Worm (Caenorhabditis elegans) whole organism, early embryonic: ENCODE data around the gene W04E12.2.

ENCODE experiments used
- B0310.2 ChIP-seq: sonication (generic microtip); optimal IDR thresholded peaks from 2 replicates; lab custom pipeline; 2016; ENCODE audit warnings: mild to moderate bottlenecking, missing genetic modification characterization, missing compliant biosample characterization
- F13C5.2 ChIP-seq: sonication (generic microtip); optimal IDR thresholded peaks from 2 replicates; lab custom pipeline; 2017; ENCODE audit warnings: mild to moderate bottlenecking, missing genetic modification characterization, inconsistent platforms, missing compliant biosample characterization
- aly-1 ChIP-seq: sonication (generic microtip); optimal IDR thresholded peaks from 2 replicates; lab custom pipeline; 2016; ENCODE audit warnings: missing genetic modification characterization, missing compliant biosample characterization
- ama-1 ChIP-seq: fragments of 150-350 bp; optimal IDR thresholded peaks from 2 replicates; lab custom pipeline; 2014
- ceh-13 ChIP-seq: fragments of 200-800 bp; sonication (Bioruptor generic); optimal IDR thresholded peaks from 2 replicates; lab custom pipeline; 2018; ENCODE audit warnings: mild to moderate bottlenecking, missing genetic modification characterization, missing compliant biosample characterization
- ceh-36 ChIP-seq: sonication (generic microtip); optimal IDR thresholded peaks from 2 replicates; lab custom pipeline; 2016; ENCODE audit warnings: missing genetic modification characterization, inconsistent platforms, missing compliant biosample characterization
- ets-7 ChIP-seq: sonication (generic microtip); optimal IDR thresholded peaks from 2 replicates; lab custom pipeline; 2016; ENCODE audit warnings: missing genotype, missing genetic modification characterization, missing compliant biosample characterization
- flt-1 ChIP-seq: fragments of 200-800 bp; sonication (Bioruptor generic); IDR thresholded peaks from 2 replicates; pipeline ENCODE4 v1.3.6; 2022; ENCODE audit warnings: missing genetic modification characterization, missing compliant biosample characterization
- hmbx-1 ChIP-seq: sonication (generic microtip); optimal IDR thresholded peaks from 2 replicates; lab custom pipeline; 2016; ENCODE audit warnings: mild to moderate bottlenecking, missing genetic modification characterization, missing compliant biosample characterization
- hmg-4 ChIP-seq: fragments of 200-800 bp; sonication (Bioruptor generic); optimal IDR thresholded peaks from 2 replicates; lab custom pipeline; 2018; ENCODE audit warnings: mild to moderate bottlenecking, missing genetic modification characterization, missing compliant biosample characterization
- hnd-1 ChIP-seq: sonication (generic microtip); optimal IDR thresholded peaks from 2 replicates; lab custom pipeline; 2016; ENCODE audit warnings: missing genetic modification characterization, missing compliant biosample characterization
- pes-1 ChIP-seq: fragments of 200-800 bp; sonication (Bioruptor generic); IDR thresholded peaks from 2 replicates; pipeline ENCODE4 v1.3.6; 2022; ENCODE audit warnings: missing genetic modification reagents, missing genetic modification characterization, missing compliant biosample characterization
- scrt-1 ChIP-seq: fragments of 200-800 bp; sonication (Bioruptor generic); IDR thresholded peaks from 2 replicates; pipeline ENCODE4 v1.3.6; 2022; ENCODE audit warnings: missing genetic modification characterization, missing compliant biosample characterization
- sea-1 ChIP-seq: fragments of 200-800 bp; sonication (Bioruptor generic); conservative IDR thresholded peaks from 2 replicates; pipeline ENCODE4 v1.3.6; 2022; ENCODE audit warnings: missing genetic modification characterization, missing compliant biosample characterization
- tbx-11 ChIP-seq: fragments of 200-800 bp; sonication (Bioruptor generic); IDR thresholded peaks from 2 replicates; pipeline ENCODE4 v1.3.6; 2022; ENCODE audit warnings: missing genetic modification characterization, missing compliant biosample characterization
- tbx-37 ChIP-seq: fragments of 200-800 bp; sonication (Bioruptor generic); conservative IDR thresholded peaks from 2 replicates; pipeline ENCODE4 v1.3.6; 2022; ENCODE audit warnings: missing genetic modification reagents, missing genetic modification characterization, missing compliant biosample characterization
- tra-4 ChIP-seq: sonication (generic microtip); optimal IDR thresholded peaks from 2 replicates; lab custom pipeline; 2017; ENCODE audit warnings: missing genetic modification characterization, missing compliant biosample characterization

The W04E12.2 gene

DNA sequence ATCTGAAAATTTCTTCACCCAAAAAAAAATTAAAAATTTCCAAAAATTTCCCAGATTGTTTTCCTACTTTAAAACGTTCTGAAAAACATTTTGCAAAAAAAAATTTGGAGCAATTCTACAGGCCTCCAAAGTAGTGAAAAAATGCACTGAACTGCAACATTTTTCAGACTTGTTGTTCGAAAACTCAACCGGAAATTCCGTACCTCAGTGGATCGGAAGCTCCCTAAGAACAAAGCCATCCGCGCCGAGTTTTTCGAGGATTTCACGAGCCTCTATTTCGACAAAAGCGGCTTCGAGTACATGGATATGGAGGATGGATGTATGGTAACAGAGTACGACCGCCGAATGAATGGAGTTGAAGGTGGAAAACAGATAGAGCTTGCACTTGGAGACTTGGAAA, 2.8 kb downstream of the W04E12.2 start, which contains the start of gene fbxa-131:
Gene fbxa-131 (plus strand): TSS at position 301 of the 400 bp plus-strand sequence.
- TF ChIP-seq flt-1 (GFP tag; lab: Robert Waterston, UW) (no peak), F13C5.2 (tag; lab: Kevin White, UChicago) (no peak), tbx-11 (no peak), tra-4 (tag; lab: Kevin White, UChicago) (no peak), sea-1 (GFP tag; lab: Robert Waterston, UW) (no peak), hmg-4 (no peak), scrt-1 (no peak), hnd-1 (tag; lab: Kevin White, UChicago) (no peak), hmbx-1 (tag; lab: Kevin White, UChicago) (no peak), ceh-13 (GFP tag; lab: Kevin White, UChicago) (no peak), ets-7 (tag; lab: Kevin White, UChicago) (no peak), ceh-36 (tag; lab: Kevin White, UChicago) (no peak), B0310.2 (tag; lab: Kevin White, UChicago) (no peak), pes-1 (GFP tag; lab: Robert Waterston, UW) (no peak), aly-1 (tag; lab: Kevin White, UChicago) (no peak), ama-1 (lab: Kevin White, UChicago) (no peak), tbx-37 (GFP tag; lab: Robert Waterston, UW) (no peak)

- TF ChIP-seq sea-1 (GFP tag; lab: Robert Waterston, UW) (no peak), tra-4 (tag; lab: Kevin White, UChicago) (no peak), pes-1 (GFP tag; lab: Robert Waterston, UW) (no peak), hmbx-1 (tag; lab: Kevin White, UChicago) (no peak), flt-1 (GFP tag; lab: Robert Waterston, UW) (no peak), aly-1 (tag; lab: Kevin White, UChicago) (no peak), ama-1 (lab: Kevin White, UChicago) (no peak)
These were observed 3.5 kb downstream of the W04E12.2 start, which contains the start of gene W04E12.7 for ce11 chrV:19737458-19737857. W04E12.7 (minus strand) TSS chrV:19737558.

DNA sequence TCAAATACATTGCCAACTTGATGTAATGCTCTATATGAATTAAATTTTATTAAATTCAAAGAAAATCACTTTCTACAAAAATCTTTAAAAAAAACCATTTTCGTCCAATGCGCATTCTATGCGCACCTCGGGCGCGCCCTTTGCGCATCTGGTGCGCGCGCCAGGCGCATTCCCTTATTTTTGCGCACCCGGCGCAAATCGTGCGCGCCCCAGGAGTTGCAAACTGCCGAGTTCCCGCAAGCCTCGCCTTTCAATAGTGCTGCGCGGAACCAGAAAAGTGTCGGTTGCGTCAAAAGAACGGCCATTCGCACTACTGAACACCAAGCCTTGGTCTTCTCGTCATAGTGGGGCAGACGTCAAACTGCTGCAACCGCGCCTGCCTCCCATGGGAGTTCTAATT, 7.2 kb downstream of the W04E12.2 start:
- TF ChIP-seq pes-1 (GFP tag; lab: Robert Waterston, UW) (peak; percentile 54; the same call in 1 of the 2 replicates), hmg-4 (no peak)

DNA sequence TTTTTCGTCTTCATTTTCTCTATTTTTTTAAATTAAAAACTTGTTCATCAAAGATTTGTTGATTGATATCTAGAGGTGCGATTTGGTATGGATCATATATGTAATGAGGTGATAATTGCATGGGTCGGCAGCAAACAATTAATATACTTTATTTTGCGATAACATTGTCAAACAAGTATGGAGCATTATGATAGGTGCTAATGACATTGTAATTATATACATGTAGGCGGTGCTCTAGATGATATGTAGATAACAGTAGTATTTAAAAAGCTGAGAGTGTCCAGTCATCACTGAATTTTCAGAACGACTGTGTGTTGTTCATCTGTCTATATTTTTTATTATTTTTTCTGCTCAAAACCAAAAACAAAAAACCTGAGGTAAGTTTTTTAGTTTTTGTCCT, 10.7 kb downstream of the W04E12.2 start, which contains the start of gene Y116F11A.1:
Gene Y116F11A.1 (plus strand): TSS at position 301 of the 400 bp plus-strand sequence.
- TF ChIP-seq tbx-11 (no peak), hmg-4 (no peak), hnd-1 (tag; lab: Kevin White, UChicago) (no peak), ama-1 (lab: Kevin White, UChicago) (no peak), pes-1 (GFP tag; lab: Robert Waterston, UW) (no peak), hmbx-1 (tag; lab: Kevin White, UChicago) (no peak), B0310.2 (tag; lab: Kevin White, UChicago) (no peak), aly-1 (tag; lab: Kevin White, UChicago) (no peak)

- no peak for TF ChIP-seq F13C5.2 (tag; lab: Kevin White, UChicago)
- no peak for TF ChIP-seq ama-1 (lab: Kevin White, UChicago)
- no peak for TF ChIP-seq ceh-36 (tag; lab: Kevin White, UChicago)
- no peak for TF ChIP-seq hnd-1 (tag; lab: Kevin White, UChicago)
- TF ChIP-seq scrt-1: no peak
- TF ChIP-seq tbx-37 (GFP tag; lab: Robert Waterston, UW): no peak
- no peak for TF ChIP-seq ceh-13 (GFP tag; lab: Kevin White, UChicago)
- TF ChIP-seq aly-1 (tag; lab: Kevin White, UChicago): no peak
- no peak for TF ChIP-seq hmg-4
- no peak for TF ChIP-seq sea-1 (GFP tag; lab: Robert Waterston, UW)
- TF ChIP-seq B0310.2 (tag; lab: Kevin White, UChicago): no peak
- no peak for TF ChIP-seq pes-1 (GFP tag; lab: Robert Waterston, UW)
- no peak for TF ChIP-seq hmbx-1 (tag; lab: Kevin White, UChicago)
- no peak for TF ChIP-seq tbx-11
These were observed 12.2 kb downstream of the W04E12.2 start, which contains the start of gene Y116F11A.3 for ce11 chrV:19728731-19729130. Y116F11A.3 (plus strand) TSS chrV:19729031.

DNA sequence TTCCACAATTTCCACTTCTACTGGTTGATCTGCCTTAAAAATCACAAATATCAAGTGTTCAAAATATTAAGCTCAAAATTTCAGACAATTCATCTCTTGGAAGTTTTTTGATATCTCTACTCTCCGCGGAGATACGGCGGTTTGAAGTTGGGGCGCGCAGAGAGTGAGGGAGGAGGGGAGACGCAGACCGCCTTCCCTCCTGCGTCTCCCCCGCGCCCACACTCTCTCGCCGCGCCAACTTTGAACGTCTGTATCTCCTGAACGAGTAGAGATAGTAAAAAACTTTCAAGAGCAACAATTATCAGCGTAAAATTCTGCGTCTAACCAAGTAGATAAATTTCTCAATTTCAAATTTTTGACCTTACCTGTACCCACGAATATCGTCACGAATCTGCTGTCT, 12.9 kb downstream of the W04E12.2 start:
- TF ChIP-seq tra-4 (tag; lab: Kevin White, UChicago) (no peak), F13C5.2 (tag; lab: Kevin White, UChicago) (no peak)

ce11 chrV:19724589-19724988, 16.3 kb downstream of the W04E12.2 start:
- no peak for TF ChIP-seq tra-4 (tag; lab: Kevin White, UChicago)

DNA sequence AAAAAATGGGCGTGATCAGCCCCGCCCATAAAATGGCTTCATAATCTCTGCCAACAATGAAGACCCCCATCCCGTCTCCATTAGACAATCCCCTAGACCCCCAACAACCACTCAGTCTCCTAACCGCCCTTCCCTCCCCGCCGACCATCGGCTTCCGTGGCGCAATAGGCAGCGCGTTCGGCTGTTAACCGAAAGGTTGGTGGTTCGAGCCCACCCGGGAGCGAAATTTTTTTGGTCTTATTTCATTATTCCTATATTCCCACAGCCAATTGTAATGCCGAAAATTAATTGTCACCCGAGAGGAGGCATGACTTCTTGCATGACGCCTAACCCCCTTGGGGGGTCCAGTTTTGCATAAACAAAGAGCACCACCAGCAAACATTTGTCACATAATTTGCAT, 18.1 kb downstream of the W04E12.2 start:
- TF ChIP-seq ets-7 (tag; lab: Kevin White, UChicago) (no peak), pes-1 (GFP tag; lab: Robert Waterston, UW) (peak; percentile 89), hnd-1 (tag; lab: Kevin White, UChicago) (peak; percentile 52), hmbx-1 (tag; lab: Kevin White, UChicago) (peak; percentile 37), ceh-36 (tag; lab: Kevin White, UChicago) (peak; percentile 58), B0310.2 (tag; lab: Kevin White, UChicago) (peak; percentile 9), scrt-1 (peak; percentile 83), F13C5.2 (tag; lab: Kevin White, UChicago) (peak; percentile 78), sea-1 (GFP tag; lab: Robert Waterston, UW) (peak; percentile 84), tbx-37 (GFP tag; lab: Robert Waterston, UW) (peak; percentile 80), tra-4 (tag; lab: Kevin White, UChicago) (peak; percentile 39), tbx-11 (peak; percentile 76), ama-1 (lab: Kevin White, UChicago) (no peak), aly-1 (tag; lab: Kevin White, UChicago) (peak; percentile 65), ceh-13 (GFP tag; lab: Kevin White, UChicago) (peak; percentile 46), hmg-4 (peak; percentile 64), flt-1 (GFP tag; lab: Robert Waterston, UW) (peak; percentile 85)
